Worm (Caenorhabditis elegans) whole organism, L3 larva: ENCODE data around the gene mpk-1.
A peak's percentile ranks its signal among the peaks of the same experiment; 100 is the strongest.

Experiments used
- R02D3.7 ChIP-seq: fragments of 150-350 bp; optimal IDR thresholded peaks from 2 replicates; lab custom pipeline; 2014; ENCODE audit warnings: missing biosample characterization, missing genetic modification characterization
- ZK546.5 ChIP-seq: sonication (generic microtip); optimal IDR thresholded peaks from 2 replicates; lab custom pipeline; 2017; ENCODE audit warnings: missing biosample characterization, missing genetic modification characterization
- aly-2 ChIP-seq: fragments of 150-350 bp; optimal IDR thresholded peaks from 2 replicates; lab custom pipeline; 2014; ENCODE audit warnings: missing biosample characterization, missing genetic modification characterization
- ama-1 ChIP-seq: fragments of 150-350 bp; optimal IDR thresholded peaks from 2 replicates; lab custom pipeline; 2018
- ceh-16 ChIP-seq: sonication (generic microtip); optimal IDR thresholded peaks from 2 replicates; lab custom pipeline; 2017; ENCODE audit warnings: missing biosample characterization, missing genetic modification characterization
- ceh-28 ChIP-seq: fragments of 150-350 bp; optimal IDR thresholded peaks from 2 replicates; lab custom pipeline; 2014; ENCODE audit warnings: missing biosample characterization, missing genetic modification reagents, missing genetic modification characterization
- ceh-82 ChIP-seq: fragments of 150-350 bp; optimal IDR thresholded peaks from 2 replicates; lab custom pipeline; 2014; ENCODE audit warnings: missing biosample characterization, missing genetic modification characterization
- ceh-9 ChIP-seq: sonication (generic microtip); optimal IDR thresholded peaks from 2 replicates; lab custom pipeline; 2018; ENCODE audit warnings: missing biosample characterization, missing genetic modification characterization
- daf-12 ChIP-seq: fragments of 150-350 bp; optimal IDR thresholded peaks from 2 replicates; lab custom pipeline; 2014; ENCODE audit warnings: missing biosample characterization, missing genetic modification reagents, missing genetic modification characterization
- egl-27 ChIP-seq: sonication (generic microtip); optimal IDR thresholded peaks from 4 replicates; lab custom pipeline; 2017; ENCODE audit warnings: missing biosample characterization, missing genetic modification reagents, missing genetic modification characterization
- egl-5 ChIP-seq: fragments of 150-350 bp; optimal IDR thresholded peaks from 2 replicates; lab custom pipeline; 2017; ENCODE audit warnings: missing biosample characterization, missing genetic modification reagents, missing genetic modification characterization, inconsistent platforms
- elt-1 ChIP-seq: fragments of 150-350 bp; optimal IDR thresholded peaks from 2 replicates; lab custom pipeline; 2014; ENCODE audit warnings: missing biosample characterization, missing genetic modification characterization
- elt-2 ChIP-seq: sonication (generic microtip); optimal IDR thresholded peaks from 2 replicates; lab custom pipeline; 2016; ENCODE audit warnings: missing genetic modification reagents, mild to moderate bottlenecking, missing genetic modification characterization, missing compliant biosample characterization
- elt-3 ChIP-seq, 3 experiments: fragments of 150-350 bp in 1 of 3; sonication (generic microtip) in 2 of 3; optimal IDR thresholded peaks; 2 replicates in 2 of 3; 4 replicates in 1 of 3; lab custom pipeline; 2014 to 2017; ENCODE audit warnings: missing biosample characterization in 3 of 3, missing genetic modification characterization in 3 of 3
- eor-1 ChIP-seq, 2 experiments: fragments of 150-350 bp; optimal IDR thresholded peaks; 2 replicates each; lab custom pipeline; 2014 to 2018; ENCODE audit warnings: missing biosample characterization in 2 of 2, missing genetic modification characterization in 2 of 2
- fkh-10 ChIP-seq: sonication (generic microtip); optimal IDR thresholded peaks from 2 replicates; lab custom pipeline; 2017; ENCODE audit warnings: missing biosample characterization, missing genetic modification reagents, missing genetic modification characterization
- fkh-2 ChIP-seq: fragments of 150-350 bp; optimal IDR thresholded peaks from 2 replicates; lab custom pipeline; 2014; ENCODE audit warnings: missing biosample characterization, missing genetic modification reagents, missing genetic modification characterization
- fos-1 ChIP-seq: fragments of 150-350 bp; optimal IDR thresholded peaks from 2 replicates; lab custom pipeline; 2014; ENCODE audit warnings: missing biosample characterization, missing genetic modification characterization
- hmg-11 ChIP-seq: sonication (generic microtip); optimal IDR thresholded peaks from 2 replicates; lab custom pipeline; 2016; ENCODE audit warnings: missing genetic modification characterization, missing compliant biosample characterization
- jun-1 ChIP-seq: fragments of 150-350 bp; optimal IDR thresholded peaks from 2 replicates; lab custom pipeline; 2014; ENCODE audit warnings: missing biosample characterization, missing genetic modification reagents, missing genetic modification characterization
- lin-15B ChIP-seq: fragments of 150-350 bp; optimal IDR thresholded peaks from 2 replicates; lab custom pipeline; 2014; ENCODE audit warnings: missing biosample characterization, missing genetic modification characterization
- lin-39 ChIP-seq: fragments of 150-350 bp; optimal IDR thresholded peaks from 2 replicates; lab custom pipeline; 2018; ENCODE audit warnings: missing biosample characterization, missing genetic modification reagents, missing genetic modification characterization
- lsy-12 ChIP-seq: sonication (generic microtip); optimal IDR thresholded peaks from 2 replicates; lab custom pipeline; 2016; ENCODE audit warnings: mild to moderate bottlenecking, missing genetic modification characterization, missing compliant biosample characterization
- mdl-1 ChIP-seq: fragments of 150-350 bp; optimal IDR thresholded peaks from 2 replicates; lab custom pipeline; 2014; ENCODE audit warnings: missing biosample characterization, missing genetic modification characterization
- mml-1 ChIP-seq: fragments of 150-350 bp; sonication (generic microtip); optimal IDR thresholded peaks from 3 replicates; lab custom pipeline; 2014; ENCODE audit warnings: missing biosample characterization, missing genetic modification characterization
- nfya-1 ChIP-seq: sonication (generic microtip); optimal IDR thresholded peaks from 2 replicates; lab custom pipeline; 2017; ENCODE audit warnings: missing genetic modification characterization, mild to moderate bottlenecking, missing compliant biosample characterization, antibody characterized with exemption, moderate library complexity; ENCODE audit not compliant: insufficient read depth
- nhr-11 ChIP-seq: fragments of 150-350 bp; optimal IDR thresholded peaks from 2 replicates; lab custom pipeline; 2014; ENCODE audit warnings: missing biosample characterization, missing genetic modification characterization
- nhr-12 ChIP-seq: fragments of 150-350 bp; optimal IDR thresholded peaks from 2 replicates; lab custom pipeline; 2014; ENCODE audit warnings: missing biosample characterization, missing genetic modification characterization
- nhr-23 ChIP-seq: fragments of 150-350 bp; optimal IDR thresholded peaks from 2 replicates; lab custom pipeline; 2014; ENCODE audit warnings: missing biosample characterization, missing genetic modification reagents, missing genetic modification characterization
- nhr-237 ChIP-seq: fragments of 150-350 bp; optimal IDR thresholded peaks from 2 replicates; lab custom pipeline; 2014; ENCODE audit warnings: missing biosample characterization, missing genetic modification characterization
- nhr-25 ChIP-seq: sonication (generic microtip); optimal IDR thresholded peaks from 2 replicates; lab custom pipeline; 2017; ENCODE audit warnings: missing biosample characterization, missing genetic modification characterization
- nhr-28 ChIP-seq: fragments of 150-350 bp; optimal IDR thresholded peaks from 2 replicates; lab custom pipeline; 2014; ENCODE audit warnings: missing biosample characterization, missing genetic modification characterization
- nhr-43 ChIP-seq: sonication (generic microtip); optimal IDR thresholded peaks from 2 replicates; lab custom pipeline; 2016; ENCODE audit warnings: mild to moderate bottlenecking, missing genetic modification characterization, missing compliant biosample characterization; ENCODE audit not compliant: poor library complexity, severe bottlenecking
- nhr-67 ChIP-seq: fragments of 150-350 bp; optimal IDR thresholded peaks from 2 replicates; lab custom pipeline; 2014; ENCODE audit warnings: missing biosample characterization, missing genetic modification characterization
- nhr-76 ChIP-seq: fragments of 150-350 bp; sonication (generic microtip); optimal IDR thresholded peaks from 5 replicates; lab custom pipeline; 2014; ENCODE audit warnings: missing biosample characterization, missing genetic modification characterization
- nhr-77 ChIP-seq: fragments of 150-350 bp; optimal IDR thresholded peaks from 2 replicates; lab custom pipeline; 2014; ENCODE audit warnings: missing biosample characterization, missing genetic modification characterization
- pha-4 ChIP-seq: fragments of 150-350 bp; optimal IDR thresholded peaks from 2 replicates; lab custom pipeline; 2014; ENCODE audit warnings: missing biosample characterization, missing genetic modification reagents, missing genetic modification characterization
- pqm-1 ChIP-seq: fragments of 150-350 bp; optimal IDR thresholded peaks from 2 replicates; lab custom pipeline; 2017; ENCODE audit warnings: missing biosample characterization, missing genetic modification characterization, inconsistent platforms
- sea-2 ChIP-seq: fragments of 150-350 bp; sonication (generic microtip); optimal IDR thresholded peaks from 4 replicates; lab custom pipeline; 2014; ENCODE audit warnings: missing biosample characterization, missing genetic modification reagents, missing genetic modification characterization
- skn-1 ChIP-seq: fragments of 150-350 bp; optimal IDR thresholded peaks from 2 replicates; lab custom pipeline; 2014; ENCODE audit warnings: missing biosample characterization, missing genetic modification characterization
- snpc-4 ChIP-seq: fragments of 150-350 bp; optimal IDR thresholded peaks from 2 replicates; lab custom pipeline; 2014; ENCODE audit warnings: missing biosample characterization, missing genetic modification characterization
- tbx-2 ChIP-seq: sonication (generic microtip); optimal IDR thresholded peaks from 2 replicates; lab custom pipeline; 2016; ENCODE audit warnings: mild to moderate bottlenecking, missing genetic modification characterization, missing compliant biosample characterization
- unc-39 ChIP-seq: sonication (generic microtip); optimal IDR thresholded peaks from 4 replicates; lab custom pipeline; 2017; ENCODE audit warnings: missing biosample characterization, missing genetic modification characterization
- unc-62 ChIP-seq: fragments of 150-350 bp; sonication (generic microtip); optimal IDR thresholded peaks from 4 replicates; lab custom pipeline; 2014; ENCODE audit warnings: missing biosample characterization, missing genetic modification reagents, missing genetic modification characterization
- zag-1 ChIP-seq: fragments of 150-350 bp; optimal IDR thresholded peaks from 2 replicates; lab custom pipeline; 2014; ENCODE audit warnings: missing biosample characterization, missing genetic modification characterization
- ztf-11 ChIP-seq: fragments of 150-350 bp; optimal IDR thresholded peaks from 2 replicates; lab custom pipeline; 2014; ENCODE audit warnings: missing biosample characterization, missing genetic modification characterization
- ztf-4 ChIP-seq: fragments of 150-350 bp; optimal IDR thresholded peaks from 2 replicates; lab custom pipeline; 2014; ENCODE audit warnings: missing biosample characterization, missing genetic modification characterization

mpk-1 gene

DNA sequence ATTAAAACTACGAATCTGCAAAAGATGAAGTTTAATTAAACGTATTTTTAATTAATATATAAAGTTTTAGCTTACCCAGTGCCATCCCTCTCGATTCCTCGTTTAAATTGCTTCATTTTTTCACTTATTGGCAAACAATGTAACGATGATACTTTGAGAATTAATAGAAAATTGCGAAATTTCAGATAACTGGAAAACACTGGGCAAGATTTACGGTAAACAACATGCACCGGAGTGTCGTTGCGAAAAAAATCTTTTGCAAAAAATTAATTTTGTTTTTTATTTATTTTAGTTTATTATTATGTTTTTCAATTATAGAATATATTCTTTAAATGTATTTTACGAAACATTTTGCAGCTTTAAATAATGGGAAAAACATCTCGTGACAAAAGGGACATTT is 23.8 kb downstream of the mpk-1 start, which contains the start of the genes pelo-1 and R74.7:
Gene pelo-1, minus strand, starts transcription at position 151 of the 400 bp plus-strand sequence.
Gene R74.7, plus strand, starts transcription at position 358 of the 400 bp plus-strand sequence.
- TF ChIP-seq pha-4 (tag; lab: Kevin White, UChicago) (peak; percentile 64), lin-15B (tag; lab: Kevin White, UChicago) (peak; percentile 48), elt-3 (tag; optimal IDR thresholded peaks at IDR 0.05; lab: Kevin White, UChicago) (no peak), R02D3.7 (tag; lab: Kevin White, UChicago) (peak; percentile 88), nfya-1 (tag; lab: Kevin White, UChicago) (peak; percentile 43)
- TF ChIP-seq, all 47 proteins: peak for 4

DNA sequence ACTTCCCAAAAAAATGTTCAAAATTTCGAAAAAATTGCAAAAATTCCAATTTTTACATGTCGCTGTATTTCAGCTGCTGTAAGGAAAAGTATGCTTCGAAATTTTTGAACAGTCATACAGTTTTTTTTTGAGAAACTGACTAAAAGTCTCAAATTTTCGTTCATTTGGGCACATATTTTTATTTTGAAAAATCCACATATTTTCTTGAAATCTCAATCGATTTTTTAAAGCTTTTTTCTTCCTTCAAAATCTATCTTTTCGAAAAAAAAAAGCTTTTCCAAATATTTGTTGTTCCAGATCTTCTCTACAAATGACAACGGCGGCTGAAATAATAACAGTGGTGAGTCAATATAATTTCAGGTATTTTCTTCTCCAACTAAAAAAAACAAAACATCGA is 30.9 kb downstream of the mpk-1 start, which contains the start of gene asd-1:
Gene asd-1, plus strand, starts transcription at position 298 of the 397 bp plus-strand sequence.
- TF ChIP-seq ceh-16 = no peak
- TF ChIP-seq elt-1 (tag; lab: Kevin White, UChicago) = no peak
- no peak for TF ChIP-seq nhr-77 (tag; lab: Kevin White, UChicago)
- no peak for TF ChIP-seq elt-2 (tag; lab: Kevin White, UChicago)
- TF ChIP-seq lsy-12 (tag; lab: Kevin White, UChicago) = no peak
- TF ChIP-seq nfya-1 (tag; lab: Kevin White, UChicago) = no peak
- TF ChIP-seq lin-39 (tag; lab: Kevin White, UChicago) = no peak
- TF ChIP-seq nhr-25 = no peak
- TF ChIP-seq sea-2 (GFP tag; lab: Kevin White, UChicago) = no peak

DNA sequence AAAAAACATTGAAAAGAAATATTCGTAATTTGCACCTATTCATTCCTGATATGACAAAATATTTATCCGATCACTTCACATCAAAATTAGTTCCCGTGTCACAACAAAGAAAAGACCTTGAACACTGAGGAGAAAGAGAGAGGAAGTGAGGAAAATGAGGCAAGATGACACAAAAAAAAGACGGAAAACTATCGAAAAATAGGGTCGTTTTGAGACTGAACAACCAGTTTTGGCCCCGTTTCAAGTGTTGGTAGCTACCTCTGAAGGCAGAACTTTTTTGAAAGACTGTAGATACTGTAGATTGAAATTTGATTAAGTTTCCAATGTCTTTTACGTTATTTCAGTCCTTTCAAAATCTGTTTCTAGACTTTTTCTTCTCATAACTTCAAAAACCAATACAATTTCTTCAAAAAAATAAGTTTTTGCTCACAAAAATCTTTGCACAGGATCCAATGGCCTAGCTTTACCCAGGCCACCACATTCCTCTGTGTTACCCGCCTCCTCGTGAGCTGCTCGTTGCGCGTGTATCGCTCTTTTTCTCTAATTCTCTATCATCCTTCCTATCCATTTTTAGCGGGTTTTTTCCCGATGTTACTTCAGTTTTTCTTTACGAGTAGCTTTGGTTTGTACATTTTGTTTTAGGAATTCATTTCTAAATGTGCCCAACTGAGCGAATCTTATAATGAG is 31.5 kb downstream of the mpk-1 start:
- TF ChIP-seq nhr-43 (tag; lab: Kevin White, UChicago) (no peak), elt-3 (tag; optimal IDR thresholded peaks at IDR 0.05; lab: Kevin White, UChicago) (no peak), zag-1 (tag; lab: Kevin White, UChicago) (no peak), sea-2 (GFP tag; lab: Kevin White, UChicago) (no peak), nhr-237 (tag; lab: Kevin White, UChicago) (no peak), nhr-76 (no peak), eor-1 (tag; optimal IDR thresholded peaks at IDR 0.05; lab: Kevin White, UChicago) (no peak), skn-1 (tag; lab: Kevin White, UChicago) (peak; percentile 21), ztf-4 (tag; lab: Kevin White, UChicago) (no peak), lin-15B (tag; lab: Kevin White, UChicago) (peak; percentile 75), nfya-1 (tag; lab: Kevin White, UChicago) (peak; percentile 84), nhr-23 (tag; lab: Kevin White, UChicago) (no peak), fkh-2 (tag; lab: Kevin White, UChicago) (no peak), pqm-1 (no peak), ama-1 (no peak), mdl-1 (tag; lab: Kevin White, UChicago) (peak; percentile 85), tbx-2 (tag; lab: Kevin White, UChicago) (no peak), mml-1 (tag; lab: Kevin White, UChicago) (no peak), lsy-12 (tag; lab: Kevin White, UChicago) (no peak), R02D3.7 (tag; lab: Kevin White, UChicago) (peak; percentile 22), aly-2 (tag; lab: Kevin White, UChicago) (no peak), unc-39 (no peak), egl-27 (tag; lab: Kevin White, UChicago) (no peak), nhr-12 (tag; lab: Kevin White, UChicago) (no peak), lin-39 (tag; lab: Kevin White, UChicago) (peak; percentile 60), ceh-82 (tag; lab: Kevin White, UChicago) (no peak), ceh-16 (no peak), pha-4 (tag; lab: Kevin White, UChicago) (peak; percentile 73), ZK546.5 (tag; lab: Kevin White, UChicago) (no peak), daf-12 (no peak), egl-5 (tag; lab: Kevin White, UChicago) (peak; percentile 20), ceh-28 (tag; lab: Kevin White, UChicago) (no peak), hmg-11 (no peak), ceh-9 (no peak), elt-1 (tag; lab: Kevin White, UChicago) (no peak), fos-1 (tag; lab: Kevin White, UChicago) (no peak), snpc-4 (tag; lab: Kevin White, UChicago) (peak; percentile 46), nhr-28 (tag; lab: Kevin White, UChicago) (no peak), nhr-77 (tag; lab: Kevin White, UChicago) (no peak), nhr-25 (peak; percentile 58), nhr-67 (no peak), fkh-10 (GFP tag; lab: Kevin White, UChicago) (peak; percentile 6), ztf-11 (tag; lab: Kevin White, UChicago) (no peak), jun-1 (tag; lab: Kevin White, UChicago) (no peak), nhr-11 (tag; lab: Kevin White, UChicago) (no peak), unc-62 (no peak)
